Worm (Caenorhabditis elegans) whole organism, late embryonic: ENCODE measurements around the gene F16B12.7.

ENCODE experiments used
- ama-1 ChIP-seq: fragments of 150-350 bp; optimal IDR thresholded peaks from 2 replicates; lab custom pipeline; 2014
- ceh-18 ChIP-seq: sonication (generic microtip); optimal IDR thresholded peaks from 2 replicates; lab custom pipeline; 2016; ENCODE audit warnings: missing genetic modification characterization, missing compliant biosample characterization
- elt-2 ChIP-seq: sonication (generic microtip); optimal IDR thresholded peaks from 2 replicates; lab custom pipeline; 2016; ENCODE audit warnings: missing genetic modification reagents, missing genetic modification characterization, missing compliant biosample characterization
- fkh-10 ChIP-seq: fragments of 150-350 bp; optimal IDR thresholded peaks from 2 replicates; lab custom pipeline; 2014; ENCODE audit warnings: missing biosample characterization, missing genetic modification reagents, missing genetic modification characterization
- pha-4 ChIP-seq: fragments of 150-350 bp; optimal IDR thresholded peaks from 2 replicates; lab custom pipeline; 2018; ENCODE audit warnings: missing biosample characterization, missing genetic modification reagents, missing genetic modification characterization
- sox-2 ChIP-seq: fragments of 200-800 bp; sonication (Bioruptor generic); IDR thresholded peaks from 2 replicates; pipeline ENCODE4 v1.3.6; 2022; ENCODE audit warnings: missing genetic modification reagents, missing genetic modification characterization, missing compliant biosample characterization

- TF ChIP-seq ama-1 (lab: Kevin White, UChicago) (no peak), elt-2 (tag; lab: Kevin White, UChicago) (no peak), fkh-10 (GFP tag; lab: Kevin White, UChicago) (no peak), ceh-18 (tag; lab: Kevin White, UChicago) (no peak), pha-4 (tag; lab: Kevin White, UChicago) (no peak), sox-2 (no peak)
Observed at ce11 chrX:14078574-14078973, 29.8 kb upstream of the F16B12.7 start, which contains the start of gene C33G3.5.
